Fruit fly (Drosophila melanogaster) whole organism, embryonic: Measurements from ENCODE around the gene Npc2f.
A peak's percentile ranks its signal among the peaks of the same experiment; 100 is the strongest.

Source experiments
- ATbp ChIP-seq: fragments of 200-800 bp; sonication (Bioruptor generic); optimal IDR thresholded peaks from 2 replicates; lab custom pipeline; 2017; ENCODE audit warnings: missing biosample characterization, mild to moderate bottlenecking, missing genetic modification characterization, missing genetic modification reagents
- Adf1 ChIP-seq: fragments of 200-800 bp; sonication (Bioruptor generic); IDR thresholded peaks from 2 replicates; pipeline ENCODE4 v1.3.6; 2022; ENCODE audit warnings: missing biosample characterization, missing genetic modification characterization
- Aef1 ChIP-seq: fragments of 200-800 bp; sonication (Bioruptor generic); IDR thresholded peaks from 3 replicates; pipeline ENCODE4 v1.3.6; 2022; ENCODE audit warnings: missing biosample characterization, missing genetic modification characterization
- Atf3 ChIP-seq: fragments of 200-800 bp; sonication (Bioruptor generic); optimal IDR thresholded peaks from 3 replicates; lab custom pipeline; 2016; ENCODE audit warnings: missing biosample characterization, missing genetic modification characterization
- CG10462 ChIP-seq: fragments of 200-800 bp; sonication (Bioruptor generic); optimal IDR thresholded peaks from 2 replicates; lab custom pipeline; 2016; ENCODE audit warnings: missing biosample characterization, missing genetic modification characterization
- CG12299 ChIP-seq: fragments of 200-800 bp; sonication (Bioruptor generic); optimal IDR thresholded peaks from 2 replicates; lab custom pipeline; 2018; ENCODE audit warnings: missing biosample characterization, mild to moderate bottlenecking, missing genetic modification characterization
- CG14014 ChIP-seq: fragments of 200-800 bp; sonication (Bioruptor generic); IDR thresholded peaks from 2 replicates; pipeline ENCODE4 v1.3.6; 2022; ENCODE audit warnings: missing biosample characterization, missing genetic modification characterization
- CG14667 ChIP-seq: fragments of 200-800 bp; sonication (Bioruptor generic); IDR thresholded peaks from 2 replicates; pipeline ENCODE4 v1.3.6; 2022; ENCODE audit warnings: missing biosample characterization, missing genetic modification characterization
- CG15601 ChIP-seq: fragments of 200-800 bp; sonication (Bioruptor generic); optimal IDR thresholded peaks from 3 replicates; lab custom pipeline; 2019; ENCODE audit warnings: missing biosample characterization, mild to moderate bottlenecking, missing genetic modification characterization, moderate library complexity
- CG1647 ChIP-seq: fragments of 200-800 bp; sonication (Bioruptor generic); optimal IDR thresholded peaks from 3 replicates; lab custom pipeline; 2016; ENCODE audit warnings: missing biosample characterization, missing genetic modification characterization
- CG16813 ChIP-seq: fragments of 200-800 bp; sonication (Bioruptor generic); IDR thresholded peaks from 3 replicates; pipeline ENCODE4 v1.3.6; 2022; ENCODE audit warnings: missing biosample characterization, missing genetic modification characterization; ENCODE audit not compliant: partially characterized antibody
- CG2202 ChIP-seq: fragments of 200-800 bp; sonication (Bioruptor generic); optimal IDR thresholded peaks from 2 replicates; lab custom pipeline; 2018; ENCODE audit warnings: missing biosample characterization, mild to moderate bottlenecking, missing genetic modification characterization
- CG2875 ChIP-seq: fragments of 200-800 bp; sonication (Bioruptor generic); optimal IDR thresholded peaks from 2 replicates; lab custom pipeline; 2017; ENCODE audit warnings: missing biosample characterization, mild to moderate bottlenecking, missing genetic modification characterization, missing genetic modification reagents
- CG31365 ChIP-seq: fragments of 200-800 bp; sonication (Bioruptor generic); optimal IDR thresholded peaks from 2 replicates; lab custom pipeline; 2018; ENCODE audit warnings: missing biosample characterization, mild to moderate bottlenecking, missing genetic modification characterization
- CG3726 ChIP-seq: fragments of 200-800 bp; sonication (Bioruptor generic); IDR thresholded peaks from 3 replicates; pipeline ENCODE4, ENCODE4 v1.3.6; 2022; ENCODE audit warnings: missing biosample characterization, missing genetic modification characterization
- CG4328 ChIP-seq: fragments of 200-800 bp; sonication (Bioruptor generic); optimal IDR thresholded peaks from 3 replicates; lab custom pipeline; 2017; ENCODE audit warnings: missing biosample characterization, missing genetic modification reagents, missing genetic modification characterization
- CG6813 ChIP-seq: fragments of 200-800 bp; sonication (Bioruptor generic); optimal IDR thresholded peaks from 2 replicates; lab custom pipeline; 2017; ENCODE audit warnings: missing biosample characterization, missing genetic modification characterization, mild to moderate bottlenecking, moderate library complexity, missing genetic modification reagents
- CG6854 ChIP-seq: fragments of 200-800 bp; sonication (Bioruptor generic); optimal IDR thresholded peaks from 3 replicates; lab custom pipeline; 2017; ENCODE audit warnings: missing biosample characterization, mild to moderate bottlenecking, missing genetic modification characterization
- CG7839 ChIP-seq: fragments of 200-800 bp; sonication (Bioruptor generic); optimal IDR thresholded peaks from 3 replicates; lab custom pipeline; 2018; ENCODE audit warnings: missing biosample characterization, mild to moderate bottlenecking, missing genetic modification characterization, moderate library complexity
- CG8944 ChIP-seq: fragments of 200-800 bp; sonication (Bioruptor generic); optimal IDR thresholded peaks from 3 replicates; lab custom pipeline; 2016; ENCODE audit warnings: missing biosample characterization, missing genetic modification characterization
- D19B ChIP-seq: fragments of 200-800 bp; sonication (Bioruptor generic); optimal IDR thresholded peaks from 2 replicates; lab custom pipeline; 2017; ENCODE audit warnings: missing biosample characterization, mild to moderate bottlenecking, missing genetic modification characterization
- Dbx ChIP-seq: fragments of 200-800 bp; sonication (Bioruptor generic); IDR thresholded peaks from 3 replicates; pipeline ENCODE4 v1.3.6; 2022; ENCODE audit warnings: missing biosample characterization, missing genetic modification characterization
- Dfd ChIP-seq, 2 experiments: fragments of >200 bp; optimal IDR thresholded peaks; 2 replicates each; lab custom pipeline; 2017; ENCODE audit warnings: missing biosample characterization in 2 of 2, missing genetic modification characterization in 2 of 2
- Doc2 ChIP-seq: fragments of 200-800 bp; sonication (Bioruptor generic); IDR thresholded peaks from 2 replicates; pipeline ENCODE4 v1.3.6; 2022; ENCODE audit warnings: missing biosample characterization, missing genetic modification characterization
- Fer1 ChIP-seq: fragments of 200-800 bp; sonication (Bioruptor generic); optimal IDR thresholded peaks from 2 replicates; lab custom pipeline; 2017; ENCODE audit warnings: missing biosample characterization, mild to moderate bottlenecking, missing genetic modification characterization
- HLHmδ ChIP-seq: fragments of 200-800 bp; sonication (Bioruptor generic); optimal IDR thresholded peaks from 2 replicates; lab custom pipeline; 2018; ENCODE audit warnings: missing biosample characterization, mild to moderate bottlenecking, missing genetic modification characterization, moderate library complexity
- Lim3 ChIP-seq: fragments of 200-800 bp; sonication (Bioruptor generic); IDR thresholded peaks from 2 replicates; pipeline ENCODE4 v1.3.6; 2022; ENCODE audit warnings: missing biosample characterization, missing genetic modification characterization
- Med ChIP-seq: fragments of 200-800 bp; sonication (Bioruptor generic); peaks from one replicate; lab custom pipeline; 2016; ENCODE audit warnings: missing biosample characterization, missing genetic modification characterization, mild to moderate bottlenecking, inconsistent platforms, moderate library complexity
- NfI ChIP-seq: fragments of 200-800 bp; sonication (Bioruptor generic); optimal IDR thresholded peaks from 3 replicates; lab custom pipeline; 2018; ENCODE audit warnings: missing biosample characterization, mild to moderate bottlenecking, missing genetic modification characterization, moderate library complexity
- Ssrp ChIP-seq: fragments of 200-800 bp; sonication (Bioruptor generic); optimal IDR thresholded peaks from 2 replicates; lab custom pipeline; 2018; ENCODE audit warnings: missing biosample characterization, mild to moderate bottlenecking, missing genetic modification characterization, moderate library complexity
- al ChIP-seq: fragments of 200-800 bp; sonication (Bioruptor generic); IDR thresholded peaks from 2 replicates; pipeline ENCODE4 v1.3.6; 2022; ENCODE audit warnings: missing biosample characterization, missing genetic modification characterization
- ase ChIP-seq: fragments of 200-800 bp; sonication (Bioruptor generic); IDR thresholded peaks from 3 replicates; pipeline ENCODE4 v1.3.6; 2022; ENCODE audit warnings: missing biosample characterization, missing genetic modification characterization
- bsh ChIP-seq, 2 experiments: fragments of 200-800 bp; sonication (Bioruptor generic); optimal IDR thresholded peaks; 2 replicates each; lab custom pipeline; 2017 to 2018; ENCODE audit warnings: mild to moderate bottlenecking in 2 of 2, missing biosample characterization in 2 of 2, missing genetic modification characterization in 2 of 2, moderate library complexity in 1 of 2
- btn ChIP-seq: fragments of 200-800 bp; sonication (Bioruptor generic); optimal IDR thresholded peaks from 2 replicates; lab custom pipeline; 2016; ENCODE audit warnings: missing biosample characterization, missing genetic modification characterization
- cwo ChIP-seq: fragments of 200-800 bp; sonication (Bioruptor generic); optimal IDR thresholded peaks from 3 replicates; lab custom pipeline; 2017; ENCODE audit warnings: missing biosample characterization, missing genetic modification characterization, mild to moderate bottlenecking, moderate library complexity, missing genetic modification reagents
- dimm ChIP-seq: fragments of 200-800 bp; sonication (Bioruptor generic); IDR thresholded peaks from 2 replicates; pipeline ENCODE4 v1.3.6; 2022; ENCODE audit warnings: missing biosample characterization, missing genetic modification characterization
- esg ChIP-seq: fragments of 200-800 bp; sonication (Bioruptor generic); conservative IDR thresholded peaks from 2 replicates; pipeline ENCODE4 v1.3.6; 2022; ENCODE audit warnings: missing biosample characterization, missing genetic modification characterization
- ewg ChIP-seq: fragments of 200-800 bp; sonication (Bioruptor generic); optimal IDR thresholded peaks from 3 replicates; lab custom pipeline; 2017; ENCODE audit warnings: mild to moderate bottlenecking, missing biosample characterization, missing genetic modification reagents, missing genetic modification characterization
- gro ChIP-seq: fragments of 200-800 bp; sonication (Bioruptor generic); optimal IDR thresholded peaks from 2 replicates; lab custom pipeline; 2016; ENCODE audit warnings: missing biosample characterization, missing genetic modification characterization
- gsb-n ChIP-seq: fragments of 200-800 bp; sonication (Bioruptor generic); optimal IDR thresholded peaks from 3 replicates; lab custom pipeline; 2018; ENCODE audit warnings: missing biosample characterization, mild to moderate bottlenecking, missing genetic modification characterization
- hkb ChIP-seq, 2 experiments: fragments of 200-800 bp in 1 of 2; fragments of >200 bp in 1 of 2; sonication (Bioruptor generic) in 1 of 2; IDR thresholded peaks in 1 of 2; optimal IDR thresholded peaks in 1 of 2; 2 replicates each; pipeline versions ENCODE4 v1.3.6 to Lab custom; 2017 to 2022; ENCODE audit warnings: missing biosample characterization in 1 of 2, missing genetic modification characterization in 1 of 2
- p53 ChIP-seq: fragments of 200-800 bp; sonication (Bioruptor generic); optimal IDR thresholded peaks from 2 replicates; lab custom pipeline; 2016; ENCODE audit warnings: missing biosample characterization, missing genetic modification characterization
- pan ChIP-seq, 4 experiments: fragments of >200 bp in 3 of 4; fragments of 200-800 bp in 1 of 4; sonication (Bioruptor generic) in 1 of 4; optimal IDR thresholded peaks in 3 of 4; IDR thresholded peaks in 1 of 4; 2 replicates each; pipeline versions ENCODE4 v1.3.6 to Lab custom; 2017 to 2022; ENCODE audit warnings: missing biosample characterization in 2 of 4, missing genetic modification characterization in 2 of 4, mixed read lengths in 1 of 4
- peb ChIP-seq: fragments of 200-800 bp; sonication (Bioruptor generic); IDR thresholded peaks from 2 replicates; pipeline ENCODE4 v1.3.6; 2022; ENCODE audit warnings: missing biosample characterization, missing genetic modification characterization
- sc ChIP-seq, 3 experiments: fragments of >200 bp in 2 of 3; fragments of 200-800 bp in 1 of 3; sonication (Bioruptor generic) in 1 of 3; optimal IDR thresholded peaks; 2 replicates in 2 of 3; 3 replicates in 1 of 3; lab custom pipeline; 2017; ENCODE audit warnings: mild to moderate bottlenecking in 1 of 3, missing biosample characterization in 1 of 3, missing genetic modification characterization in 1 of 3, missing genetic modification reagents in 1 of 3
- usp ChIP-seq: fragments of >200 bp; optimal IDR thresholded peaks from 2 replicates; lab custom pipeline; 2017; ENCODE audit warnings: missing biosample characterization, missing genetic modification characterization
- z ChIP-seq: fragments of 200-800 bp; sonication (Bioruptor generic); IDR thresholded peaks from 3 replicates; pipeline ENCODE4 v1.3.6; 2022; ENCODE audit warnings: missing biosample characterization, missing genetic modification characterization

Gene Npc2f

dm6 chr3R:24112320-24113069 is 25.2 kb upstream of the Npc2f start, which contains the start of gene CG13605 (continued):
- no peak for TF ChIP-seq peb
- no peak for TF ChIP-seq pan (optimal IDR thresholded peaks at IDR 0.05; lab: Kevin White, UChicago)
- TF ChIP-seq pan (GFP tag; optimal IDR thresholded peaks at IDR 0.05 in 1 of 2, IDR thresholded peaks at IDR 0.05 in 1 of 2) = peak in 1 of 2 experiments; percentile 82
- no peak for TF ChIP-seq esg (GFP tag; lab: Robert Waterston, UW)
- peak; percentile 25 to 72 for TF ChIP-seq bsh (GFP tag; optimal IDR thresholded peaks at IDR 0.05; lab: Kevin White, UChicago)
- TF ChIP-seq Doc2 = no peak
- 0 out of 2 replicates have a peak, but pooled peaks have one; percentile 34 for TF ChIP-seq Adf1 (GFP tag; lab: Robert Waterston, UW)
- TF ChIP-seq z (GFP tag; lab: Robert Waterston, UW) = no peak
- peak; percentile 67 for TF ChIP-seq CG16813
- peak; percentile 78 for TF ChIP-seq ATbp (GFP tag; lab: Kevin White, UChicago)
- TF ChIP-seq sc (optimal IDR thresholded peaks at IDR 0.05; lab: Kevin White, UChicago) = no peak
- peak; percentile 58 for TF ChIP-seq sc (GFP tag; optimal IDR thresholded peaks at IDR 0.05; lab: Kevin White, UChicago)
- peak; percentile 89 for TF ChIP-seq Fer1 (GFP tag; lab: Kevin White, UChicago)
- TF ChIP-seq CG4328 (GFP tag; lab: Kevin White, UChicago) = peak; percentile 58
- no peak for TF ChIP-seq Atf3 (GFP tag; lab: Kevin White, UChicago)
- TF ChIP-seq CG31365 (tag; lab: Kevin White, UChicago) = no peak
- peak; percentile 58 for TF ChIP-seq al (GFP tag; lab: Robert Waterston, UW)
- TF ChIP-seq Lim3 (GFP tag; lab: Robert Waterston, UW) = no peak
- TF ChIP-seq CG7839 (tag; lab: Kevin White, UChicago) = peak; percentile 82
- TF ChIP-seq gro (GFP tag; lab: Kevin White, UChicago) = peak; percentile 63
- TF ChIP-seq Ssrp (tag; lab: Kevin White, UChicago) = peak; percentile 63
- TF ChIP-seq CG10462 = peak; percentile 26
- peak; percentile 78 for TF ChIP-seq CG6813 (GFP tag; lab: Kevin White, UChicago)
- no peak for TF ChIP-seq p53 (GFP tag; lab: Kevin White, UChicago)
- TF ChIP-seq Dfd (GFP tag; optimal IDR thresholded peaks at IDR 0.05; lab: Kevin White, UChicago) = no peak
- peak; percentile 35 for TF ChIP-seq ewg
- peak; percentile 82 for TF ChIP-seq CG6854 (GFP tag; lab: Kevin White, UChicago)
- TF ChIP-seq HLHmδ (GFP tag; lab: Kevin White, UChicago) = no peak
- TF ChIP-seq CG14667 = 0 out of 2 replicates have a peak, but pooled peaks have one; percentile 22
- peak; percentile 74 for TF ChIP-seq cwo (GFP tag; lab: Kevin White, UChicago)
- peak; percentile 16 for TF ChIP-seq CG1647
- TF ChIP-seq Aef1 = peak; percentile 63; the same call in 2 of the 3 replicates
- no peak for TF ChIP-seq dimm (GFP tag; lab: Robert Waterston, UW)
- 0 out of 3 replicates have a peak, but pooled peaks have one; percentile 14 for TF ChIP-seq CG3726 (GFP tag; lab: Robert Waterston, UW)
- TF ChIP-seq btn (GFP tag; lab: Kevin White, UChicago) = no peak
- peak; percentile 44 for TF ChIP-seq CG2202 (tag; lab: Kevin White, UChicago)
- TF ChIP-seq hkb (optimal IDR thresholded peaks at IDR 0.05; lab: Kevin White, UChicago) = no peak
- peak; percentile 81 for TF ChIP-seq hkb (GFP tag; IDR thresholded peaks at IDR 0.05; lab: Robert Waterston, UW)
- no peak for TF ChIP-seq usp (GFP tag; lab: Kevin White, UChicago)
- TF ChIP-seq NfI (GFP tag; lab: Kevin White, UChicago) = peak; percentile 79
- peak; percentile 61 for TF ChIP-seq CG15601 (tag; lab: Kevin White, UChicago)
- peak; percentile 73 for TF ChIP-seq Dbx (GFP tag; lab: Robert Waterston, UW)
- peak; percentile 0 for TF ChIP-seq CG8944 (GFP tag; lab: Kevin White, UChicago)
- peak; percentile 46 for TF ChIP-seq D19B (GFP tag; lab: Kevin White, UChicago)
- peak; percentile 63 for TF ChIP-seq CG12299 (tag; lab: Kevin White, UChicago)
- peak; percentile 29 for TF ChIP-seq gsb-n (tag; lab: Kevin White, UChicago)
- peak; percentile 69 for TF ChIP-seq CG2875 (GFP tag; lab: Kevin White, UChicago)
- peak; percentile 94 for TF ChIP-seq Med (GFP tag; lab: Kevin White, UChicago)
- TF ChIP-seq ase (GFP tag; lab: Robert Waterston, UW) = peak; percentile 57; the same call in 2 of the 3 replicates
- TF ChIP-seq CG14014 = peak; percentile 79; the same call in 1 of the 2 replicates
